Worm (Caenorhabditis elegans) whole organism, L4/young adult: ENCODE data around the gene srz-82.

ENCODE experiments used
- W03F9.2 ChIP-seq: fragments of 150-350 bp; optimal IDR thresholded peaks from 2 replicates; lab custom pipeline; 2014; ENCODE audit warnings: missing biosample characterization, missing genetic modification characterization
- dao-5 ChIP-seq: sonication (generic microtip); optimal IDR thresholded peaks from 2 replicates; lab custom pipeline; 2016; ENCODE audit warnings: missing genotype, missing genetic modification characterization, moderate library complexity, missing compliant biosample characterization
- him-1 ChIP-seq: sonication (generic microtip); optimal IDR thresholded peaks from 2 replicates; lab custom pipeline; 2016; ENCODE audit warnings: missing genotype, missing genetic modification reagents, missing genetic modification characterization, missing compliant biosample characterization

Gene srz-82

ce11 chrIV:3467751-3468150 lies 14.9 kb upstream of the srz-82 start:
- TF ChIP-seq dao-5 (tag; lab: Kevin White, UChicago) (no peak), W03F9.2 (tag; lab: Kevin White, UChicago) (no peak), him-1 (tag; lab: Kevin White, UChicago) (no peak)

- TF ChIP-seq W03F9.2 (tag; lab: Kevin White, UChicago) (no peak), him-1 (tag; lab: Kevin White, UChicago) (no peak), dao-5 (tag; lab: Kevin White, UChicago) (no peak)
Observed at ce11 chrIV:3469742-3470141, 13.0 kb upstream of the srz-82 start, which contains the start of gene F58E2.2. TSS of gene F58E2.2 (plus strand) at chrIV:3470042.

- TF ChIP-seq W03F9.2 (tag; lab: Kevin White, UChicago) (no peak), dao-5 (tag; lab: Kevin White, UChicago) (no peak), him-1 (tag; lab: Kevin White, UChicago) (no peak)
Observed at ce11 chrIV:3477124-3477523, 5.6 kb upstream of the srz-82 start, which contains the start of gene srz-69. TSS of gene srz-69 (minus strand) at chrIV:3477224.

- no peak for TF ChIP-seq dao-5 (tag; lab: Kevin White, UChicago)
- no peak for TF ChIP-seq him-1 (tag; lab: Kevin White, UChicago)
- TF ChIP-seq W03F9.2 (tag; lab: Kevin White, UChicago) = no peak
Observed at ce11 chrIV:3478911-3479385, 3.7 kb upstream of the srz-82 start, which contains the start of the genes srz-70 and C09G12.5. TSS of gene srz-70 (minus strand) at chrIV:3479011. TSS of gene C09G12.5 (plus strand) at chrIV:3479335.

- no peak for TF ChIP-seq him-1 (tag; lab: Kevin White, UChicago)
Observed at ce11 chrIV:3481760-3482159, 935 bp upstream of the srz-82 start, which contains the start of gene srz-37. TSS of gene srz-37 (minus strand) at chrIV:3481860.

ce11 chrIV:3491477-3491876 lies 8.8 kb downstream of the srz-82 start, which contains the start of gene srz-78:
TSS of gene srz-78 (plus strand) at chrIV:3491777.
- no peak for TF ChIP-seq W03F9.2 (tag; lab: Kevin White, UChicago)
- TF ChIP-seq him-1 (tag; lab: Kevin White, UChicago) = no peak
- no peak for TF ChIP-seq dao-5 (tag; lab: Kevin White, UChicago)

ce11 chrIV:3493310-3493709 lies 10.6 kb downstream of the srz-82 start, which contains the start of gene srz-79:
TSS of gene srz-79 (plus strand) at chrIV:3493610.
- TF ChIP-seq dao-5 (tag; lab: Kevin White, UChicago) (no peak), him-1 (tag; lab: Kevin White, UChicago) (no peak), W03F9.2 (tag; lab: Kevin White, UChicago) (no peak)

ce11 chrIV:3496358-3496757 lies 13.7 kb downstream of the srz-82 start, which contains the start of gene C09G12.17:
TSS of gene C09G12.17 (minus strand) at chrIV:3496458.
- TF ChIP-seq him-1 (tag; lab: Kevin White, UChicago) (no peak), W03F9.2 (tag; lab: Kevin White, UChicago) (no peak), dao-5 (tag; lab: Kevin White, UChicago) (no peak)

ce11 chrIV:3497909-3498308 lies 15.2 kb downstream of the srz-82 start, which contains the start of gene ceh-53:
TSS of gene ceh-53 (plus strand) at chrIV:3498209.
- TF ChIP-seq W03F9.2 (tag; lab: Kevin White, UChicago) (no peak), him-1 (tag; lab: Kevin White, UChicago) (no peak)

- TF ChIP-seq dao-5 (tag; lab: Kevin White, UChicago) (no peak), him-1 (tag; lab: Kevin White, UChicago) (no peak), W03F9.2 (tag; lab: Kevin White, UChicago) (no peak)
Observed at ce11 chrIV:3501981-3502736, 19.5 kb downstream of the srz-82 start.

- TF ChIP-seq dao-5 (tag; lab: Kevin White, UChicago) (no peak), W03F9.2 (tag; lab: Kevin White, UChicago) (no peak), him-1 (tag; lab: Kevin White, UChicago) (no peak)
Observed at ce11 chrIV:3504144-3504543, 21.4 kb downstream of the srz-82 start, which contains the start of gene srz-83. TSS of gene srz-83 (plus strand) at chrIV:3504444.

- TF ChIP-seq W03F9.2 (tag; lab: Kevin White, UChicago) = no peak
- no peak for TF ChIP-seq him-1 (tag; lab: Kevin White, UChicago)
- no peak for TF ChIP-seq dao-5 (tag; lab: Kevin White, UChicago)
Observed at ce11 chrIV:3505940-3506339, 23.2 kb downstream of the srz-82 start.

ce11 chrIV:3509477-3510063 lies 26.9 kb downstream of the srz-82 start, which contains the start of gene ced-10:
TSS of gene ced-10 (minus strand) at chrIV:3509527.
- TF ChIP-seq him-1 (tag; lab: Kevin White, UChicago) = no peak
- no peak for TF ChIP-seq W03F9.2 (tag; lab: Kevin White, UChicago)
- no peak for TF ChIP-seq dao-5 (tag; lab: Kevin White, UChicago)
